Worm (Caenorhabditis elegans): ENCODE data around the gene T26H10.2.

T26H10.2 gene

ce11 chrV:11443503-11443902 lies 19.0 kb upstream of the T26H10.2 start, which contains the start of gene F57B7.2:
Gene F57B7.2 (minus strand): TSS chrV:11443603.
- TF ChIP-seq nhr-129 (tag; optimal IDR thresholded peaks at IDR 0.05) (no peak), elt-1 (tag; optimal IDR thresholded peaks at IDR 0.05) (no peak), sma-9 (GFP tag; optimal IDR thresholded peaks at IDR 0.05) (peak; percentile 7), sma-9 (tag; optimal IDR thresholded peaks at IDR 0.05) (no peak), ztf-4 (tag; optimal IDR thresholded peaks at IDR 0.05) (no peak), gmeb-1 (tag; optimal IDR thresholded peaks at IDR 0.05) (no peak), mab-5 (tag; optimal IDR thresholded peaks at IDR 0.05) (peak; percentile 2)

ce11 chrV:11439202-11439601 lies 14.7 kb upstream of the T26H10.2 start:
- TF ChIP-seq egl-27 (tag; optimal IDR thresholded peaks at IDR 0.05) (no peak), lin-13 (GFP tag; optimal IDR thresholded peaks at IDR 0.05) (no peak)

ce11 chrV:11438464-11438863 lies 14.0 kb upstream of the T26H10.2 start, which contains the start of gene dmsr-1:
Gene dmsr-1 (plus strand): TSS chrV:11438764.
- no peak for TF ChIP-seq nhr-12 (tag; optimal IDR thresholded peaks at IDR 0.05)

- TF ChIP-seq egl-27 (tag; optimal IDR thresholded peaks at IDR 0.05): no peak
- TF ChIP-seq aly-2 (tag; optimal IDR thresholded peaks at IDR 0.05): no peak
- no peak for TF ChIP-seq sma-3 (GFP tag; optimal IDR thresholded peaks at IDR 0.05)
- no peak for TF ChIP-seq lsy-2 (tag; optimal IDR thresholded peaks at IDR 0.05)
- no peak for TF ChIP-seq nhr-21 (tag; optimal IDR thresholded peaks at IDR 0.05)
- TF ChIP-seq nhr-129 (tag; optimal IDR thresholded peaks at IDR 0.05): no peak
- no peak for TF ChIP-seq C34F6.9 (tag; optimal IDR thresholded peaks at IDR 0.05)
- TF ChIP-seq fos-1 (tag; optimal IDR thresholded peaks at IDR 0.05): no peak
- no peak for TF ChIP-seq sem-4 (tag; optimal IDR thresholded peaks at IDR 0.05)
These were observed 11.9 kb upstream of the T26H10.2 start for ce11 chrV:11436407-11436806.

- no peak for TF ChIP-seq nhr-10 (tag; optimal IDR thresholded peaks at IDR 0.05)
- TF ChIP-seq nhr-23 (tag; optimal IDR thresholded peaks at IDR 0.05): no peak
- TF ChIP-seq aly-2 (tag; optimal IDR thresholded peaks at IDR 0.05): no peak
- no peak for TF ChIP-seq elt-3 (tag; optimal IDR thresholded peaks at IDR 0.05)
These were observed 10.8 kb upstream of the T26H10.2 start for ce11 chrV:11435242-11435641.

- TF ChIP-seq alr-1 (tag; optimal IDR thresholded peaks at IDR 0.05) (no peak), nhr-129 (tag; optimal IDR thresholded peaks at IDR 0.05) (no peak), sma-3 (GFP tag; optimal IDR thresholded peaks at IDR 0.05) (no peak), nhr-12 (tag; optimal IDR thresholded peaks at IDR 0.05) (no peak), nhr-77 (tag; optimal IDR thresholded peaks at IDR 0.05) (no peak), unc-62 (GFP tag; optimal IDR thresholded peaks at IDR 0.05) (no peak), nhr-25 (tag; optimal IDR thresholded peaks at IDR 0.05) (no peak), ztf-1 (GFP tag; conservative IDR thresholded peaks at IDR 0.05) (no peak), nhr-21 (tag; optimal IDR thresholded peaks at IDR 0.05) (no peak), ZK546.5 (tag; optimal IDR thresholded peaks at IDR 0.05) (no peak), F13H6.1 (tag; optimal IDR thresholded peaks at IDR 0.05) (no peak), elt-3 (tag; optimal IDR thresholded peaks at IDR 0.05) (no peak), C34F6.9 (tag; optimal IDR thresholded peaks at IDR 0.05) (no peak), nhr-237 (tag; optimal IDR thresholded peaks at IDR 0.05) (no peak), egl-27 (tag; optimal IDR thresholded peaks at IDR 0.05) (no peak), nhr-6 (tag; optimal IDR thresholded peaks at IDR 0.05) (no peak), elt-1 (tag; optimal IDR thresholded peaks at IDR 0.05) (no peak), ztf-4 (tag; optimal IDR thresholded peaks at IDR 0.05) (no peak)
These were observed 6.4 kb upstream of the T26H10.2 start for ce11 chrV:11430823-11431222.

ce11 chrV:11428728-11429127 lies 4.3 kb upstream of the T26H10.2 start:
- TF ChIP-seq C34F6.9 (tag; optimal IDR thresholded peaks at IDR 0.05): peak; percentile 36
- TF ChIP-seq zag-1 (tag; optimal IDR thresholded peaks at IDR 0.05): peak; percentile 43
- no peak for TF ChIP-seq elt-1 (tag; optimal IDR thresholded peaks at IDR 0.05)

- TF ChIP-seq sem-4 (tag; optimal IDR thresholded peaks at IDR 0.05) (no peak), blmp-1 (tag; optimal IDR thresholded peaks at IDR 0.05; ENCODE audit: insufficient read depth) (no peak), nhr-12 (tag; optimal IDR thresholded peaks at IDR 0.05) (no peak), ceh-16 (tag; optimal IDR thresholded peaks at IDR 0.05) (no peak), dmd-4 (tag; optimal IDR thresholded peaks at IDR 0.05) (no peak), lin-39 (tag; optimal IDR thresholded peaks at IDR 0.05) (no peak), nhr-77 (tag; optimal IDR thresholded peaks at IDR 0.05) (no peak), elt-1 (tag; optimal IDR thresholded peaks at IDR 0.05) (no peak), nhr-25 (tag; optimal IDR thresholded peaks at IDR 0.05) (no peak)
These were observed 2.9 kb downstream of the T26H10.2 start, which contains the start of gene des-2 for ce11 chrV:11421605-11422004. Gene des-2 (minus strand): TSS chrV:11421705.

Data from whole organism, L2 larva.